Fruit fly (Drosophila melanogaster): ENCODE measurements around the gene CG6793.

The CG6793 gene

DNA sequence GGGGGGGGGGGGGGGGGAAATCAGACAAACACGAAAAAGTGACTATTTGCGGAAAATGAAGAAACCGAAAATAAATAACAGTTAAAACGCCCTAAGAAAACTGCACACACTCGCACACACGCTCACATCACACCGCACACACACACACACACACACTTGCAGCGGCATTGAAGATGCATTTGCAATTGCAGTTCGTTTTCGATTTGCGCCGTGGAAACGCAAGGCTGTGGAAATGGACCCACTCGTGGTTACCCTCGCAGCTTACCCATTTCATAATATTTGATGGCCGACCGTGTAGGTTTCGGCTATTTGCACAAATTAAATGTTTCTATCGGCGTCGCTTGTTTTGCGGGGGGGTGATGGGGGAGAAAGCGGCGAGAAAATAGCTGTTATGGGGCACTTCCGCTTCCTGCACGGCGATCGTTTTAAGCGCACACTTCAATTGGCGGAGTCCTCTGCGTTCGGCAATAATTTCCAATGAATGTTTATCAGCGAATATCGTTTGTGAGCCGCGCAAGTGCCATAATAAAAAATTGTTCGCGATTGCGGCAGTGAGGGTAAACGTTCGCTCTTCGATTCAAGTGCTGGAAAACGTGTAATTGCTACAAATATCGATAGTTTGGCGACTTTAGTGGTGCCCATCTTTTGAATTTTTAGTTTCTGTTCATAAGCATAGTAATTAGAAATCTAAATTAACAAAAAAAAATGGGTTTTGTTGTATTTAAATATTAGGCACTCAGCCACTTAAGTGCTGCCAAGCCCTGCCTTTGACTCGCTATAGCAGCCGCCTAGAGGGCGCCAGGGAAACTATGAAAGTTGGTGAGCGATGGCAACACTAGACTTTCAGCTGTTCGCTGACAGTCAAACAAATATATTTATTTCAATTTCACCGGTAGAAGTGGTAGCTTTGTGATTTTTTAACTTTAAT, 39.6 kb upstream of the CG6793 start, which contains the start of the genes Pop2 and CG6928 (continued):
- TF ChIP-seq eve (GFP tag; optimal IDR thresholded peaks at IDR 0.05): no peak
- peak; percentile 95 for TF ChIP-seq hkb (optimal IDR thresholded peaks at IDR 0.05)
- TF ChIP-seq hkb (GFP tag; IDR thresholded peaks at IDR 0.05): peak; percentile 59; the same call in 1 of the 2 replicates
- TF ChIP-seq CG3726 (GFP tag; IDR thresholded peaks at IDR 0.05): 0 out of 3 replicates have a peak, but pooled peaks have one; percentile 21
- peak; percentile 74 for TF ChIP-seq CG8290 (GFP tag; optimal IDR thresholded peaks at IDR 0.05)
- TF ChIP-seq CG8290 (tag; optimal IDR thresholded peaks at IDR 0.05): no peak
- 0 out of 3 replicates have a peak, but pooled peaks have one; percentile 44 for TF ChIP-seq C15 (GFP tag; IDR thresholded peaks at IDR 0.05)
- TF ChIP-seq CG7745 (tag; optimal IDR thresholded peaks at IDR 0.05): no peak
- TF ChIP-seq CG4424 (GFP tag; optimal IDR thresholded peaks at IDR 0.05): peak; percentile 65
- TF ChIP-seq stwl (tag; optimal IDR thresholded peaks at IDR 0.05): peak; percentile 97
- peak; percentile 14; the same call in 1 of the 2 replicates for TF ChIP-seq ttk (GFP tag; IDR thresholded peaks at IDR 0.05)
- TF ChIP-seq tio (GFP tag; optimal IDR thresholded peaks at IDR 0.05): peak; percentile 59
- no peak for TF ChIP-seq fd102C (GFP tag; optimal IDR thresholded peaks at IDR 0.05)
- TF ChIP-seq gro (GFP tag; optimal IDR thresholded peaks at IDR 0.05): peak; percentile 71
- TF ChIP-seq CG10543 (GFP tag; optimal IDR thresholded peaks at IDR 0.05): peak; percentile 53
- peak; percentile 50 for TF ChIP-seq CG1233 (GFP tag; optimal IDR thresholded peaks at IDR 0.05)
- no peak for TF ChIP-seq CG6254 (GFP tag; optimal IDR thresholded peaks at IDR 0.05)
- peak; percentile 79 for TF ChIP-seq bbx (GFP tag; IDR thresholded peaks at IDR 0.05; ENCODE audit: partially characterized antibody)
- peak; percentile 44 for TF ChIP-seq CG8359 (GFP tag; optimal IDR thresholded peaks at IDR 0.05; ENCODE audit: borderline replicate concordance)
- TF ChIP-seq MBD-R2 (GFP tag; IDR thresholded peaks at IDR 0.05): peak; percentile 94
- peak; percentile 95 for TF ChIP-seq CG13287 (GFP tag; IDR thresholded peaks at IDR 0.05; ENCODE audit: partially characterized antibody)
- TF ChIP-seq CG6791 (GFP tag; IDR thresholded peaks at IDR 0.05; ENCODE audit: partially characterized antibody): peak; percentile 71
- TF ChIP-seq pita (GFP tag; optimal IDR thresholded peaks at IDR 0.05): no peak
- TF ChIP-seq Med (GFP tag): peak; percentile 98
- TF ChIP-seq trh (GFP tag; optimal IDR thresholded peaks at IDR 0.05): peak; percentile 55
- TF ChIP-seq CG17568 (GFP tag; optimal IDR thresholded peaks at IDR 0.05): peak; percentile 39
- peak; percentile 54 for TF ChIP-seq Sox102F (GFP tag; optimal IDR thresholded peaks at IDR 0.05)
- peak; percentile 25 for TF ChIP-seq Sry-β (GFP tag; optimal IDR thresholded peaks at IDR 0.05)
- TF ChIP-seq wek (GFP tag; optimal IDR thresholded peaks at IDR 0.05): no peak
- peak; percentile 88 for TF ChIP-seq CG16813 (GFP tag; IDR thresholded peaks at IDR 0.05; ENCODE audit: partially characterized antibody)
- no peak for TF ChIP-seq Oaz (GFP tag; IDR thresholded peaks at IDR 0.05)
- TF ChIP-seq zf30C (GFP tag; optimal IDR thresholded peaks at IDR 0.05): no peak
- peak; percentile 29 for TF ChIP-seq CG33557 (GFP tag; optimal IDR thresholded peaks at IDR 0.05)
- TF ChIP-seq HHEX (GFP tag; optimal IDR thresholded peaks at IDR 0.05): no peak
- peak; percentile 75 for TF ChIP-seq inv (GFP tag; IDR thresholded peaks at IDR 0.05; ENCODE audit: partially characterized antibody)
- no peak for TF ChIP-seq CG15479 (GFP tag; optimal IDR thresholded peaks at IDR 0.05)
- peak; percentile 89 for TF ChIP-seq CG4282 (GFP tag; optimal IDR thresholded peaks at IDR 0.05)
- peak; percentile 2 for TF ChIP-seq gcm2 (GFP tag; optimal IDR thresholded peaks at IDR 0.05)
- peak; percentile 77 for TF ChIP-seq row (GFP tag; IDR thresholded peaks at IDR 0.05)
- TF ChIP-seq CG1832 (GFP tag; optimal IDR thresholded peaks at IDR 0.05): no peak
- TF ChIP-seq CG8089 (GFP tag; optimal IDR thresholded peaks at IDR 0.05): peak; percentile 58
- peak; percentile 55 for TF ChIP-seq ftz-f1 (GFP tag; optimal IDR thresholded peaks at IDR 0.05)
- peak; percentile 43; the same call in 1 of the 3 replicates for TF ChIP-seq CG2889 (GFP tag; IDR thresholded peaks at IDR 0.05)
- TF ChIP-seq her (GFP tag; optimal IDR thresholded peaks at IDR 0.05): peak; percentile 76
- TF ChIP-seq CG7357 (GFP tag; IDR thresholded peaks at IDR 0.05): no peak
- peak; percentile 59 for TF ChIP-seq E2f1 (GFP tag; IDR thresholded peaks at IDR 0.05)
- TF ChIP-seq chif (GFP tag; optimal IDR thresholded peaks at IDR 0.05): peak; percentile 84 to 86
- TF ChIP-seq Oli (tag; optimal IDR thresholded peaks at IDR 0.05): peak; percentile 44
